Worm (Caenorhabditis elegans) whole organism, mixed stage, embryonic: ENCODE results near the gene C03A3.1.
A peak's percentile ranks its signal among the peaks of the same experiment; 100 is the strongest.

Experiments used
- ces-1 ChIP-seq: fragments of 150-350 bp; optimal IDR thresholded peaks from 2 replicates; lab custom pipeline; 2014; ENCODE audit warnings: missing biosample characterization, missing genetic modification reagents, missing genetic modification characterization
- elt-1 ChIP-seq: sonication (generic microtip); optimal IDR thresholded peaks from 2 replicates; lab custom pipeline; 2017; ENCODE audit warnings: missing genetic modification characterization, mild to moderate bottlenecking, missing compliant biosample characterization, antibody characterized with exemption, moderate library complexity, borderline replicate concordance; ENCODE audit not compliant: insufficient read depth
- hlh-1 ChIP-seq: fragments of 150-350 bp; optimal IDR thresholded peaks from 2 replicates; lab custom pipeline; 2014; ENCODE audit warnings: missing biosample characterization, missing genetic modification reagents, missing genetic modification characterization
- lin-13 ChIP-seq: fragments of 150-350 bp; optimal IDR thresholded peaks from 2 replicates; lab custom pipeline; 2014; ENCODE audit warnings: missing biosample characterization, missing genetic modification characterization
- lsy-2 ChIP-seq: fragments of 150-350 bp; optimal IDR thresholded peaks from 2 replicates; lab custom pipeline; 2014; ENCODE audit warnings: missing biosample characterization, missing genetic modification characterization
- mab-5 ChIP-seq: fragments of 150-350 bp; optimal IDR thresholded peaks from 2 replicates; lab custom pipeline; 2014; ENCODE audit warnings: missing biosample characterization, missing genetic modification characterization
- mep-1 ChIP-seq: fragments of 150-350 bp; optimal IDR thresholded peaks from 2 replicates; lab custom pipeline; 2017; ENCODE audit warnings: missing biosample characterization, missing genetic modification reagents, missing genetic modification characterization, inconsistent platforms
- nhr-12 ChIP-seq: fragments of 150-350 bp; optimal IDR thresholded peaks from 2 replicates; lab custom pipeline; 2014; ENCODE audit warnings: missing biosample characterization, missing genetic modification characterization
- nhr-237 ChIP-seq: fragments of 150-350 bp; optimal IDR thresholded peaks from 2 replicates; lab custom pipeline; 2014; ENCODE audit warnings: missing biosample characterization, missing genetic modification characterization
- pha-4 ChIP-seq: fragments of 150-350 bp; optimal IDR thresholded peaks from 2 replicates; lab custom pipeline; 2018; ENCODE audit warnings: missing biosample characterization, missing genetic modification reagents, missing genetic modification characterization
- unc-39 ChIP-seq: fragments of 150-350 bp; optimal IDR thresholded peaks from 2 replicates; lab custom pipeline; 2014; ENCODE audit warnings: missing biosample characterization, missing genetic modification characterization
- unc-62 ChIP-seq: fragments of 150-350 bp; optimal IDR thresholded peaks from 2 replicates; lab custom pipeline; 2014; ENCODE audit warnings: missing biosample characterization, missing genetic modification reagents, missing genetic modification characterization

ce11 chrX:11248083-11248482 is 9.1 kb upstream of the C03A3.1 start:
- peak; percentile 82 for TF ChIP-seq pha-4 (tag; lab: Kevin White, UChicago)
- TF ChIP-seq unc-62 (GFP tag; lab: Kevin White, UChicago): peak; percentile 24
- TF ChIP-seq lin-13 (tag; lab: Kevin White, UChicago): no peak
- TF ChIP-seq elt-1 (tag; lab: Kevin White, UChicago): no peak
- no peak for TF ChIP-seq mab-5 (tag; lab: Kevin White, UChicago)
- peak; percentile 32 for TF ChIP-seq hlh-1 (tag; lab: Kevin White, UChicago)
- no peak for TF ChIP-seq nhr-237 (tag; lab: Kevin White, UChicago)
- TF ChIP-seq mep-1 (tag; lab: Kevin White, UChicago): no peak
- no peak for TF ChIP-seq lsy-2 (tag; lab: Kevin White, UChicago)
- TF ChIP-seq unc-39 (tag; lab: Kevin White, UChicago): no peak
- no peak for TF ChIP-seq ces-1 (GFP tag; lab: Kevin White, UChicago)
- TF ChIP-seq nhr-12 (tag; lab: Kevin White, UChicago): no peak
